Worm (Caenorhabditis elegans) whole organism, L1 larva: Measurements from ENCODE around the gene R02F11.10.
A peak's percentile ranks its signal among the peaks of the same experiment; 100 is the strongest.

ENCODE experiments used
- ceh-90 ChIP-seq: sonication (generic microtip); optimal IDR thresholded peaks from 2 replicates; lab custom pipeline; 2016; ENCODE audit warnings: missing genetic modification characterization, missing compliant biosample characterization
- efl-1 ChIP-seq, 4 experiments: fragments of 150-350 bp; optimal IDR thresholded peaks in 3 of 4; peaks in 1 of 4; 1 replicate in 1 of 4; 2 replicates in 3 of 4; lab custom pipeline; 2014; ENCODE audit warnings: missing biosample characterization in 2 of 4, missing genetic modification characterization in 2 of 4, missing genetic modification reagents in 2 of 4
- nhr-28 ChIP-seq: fragments of 150-350 bp; optimal IDR thresholded peaks from 2 replicates; lab custom pipeline; 2014; ENCODE audit warnings: missing biosample characterization, missing genetic modification characterization
- snpc-4 ChIP-seq: fragments of 150-350 bp; optimal IDR thresholded peaks from 2 replicates; lab custom pipeline; 2014; ENCODE audit warnings: missing biosample characterization, missing genetic modification characterization

R02F11.10 gene

ce11 chrV:4834277-4834676 is 45.4 kb downstream of the R02F11.10 start, which contains the start of gene C37H5.14:
TSS of gene C37H5.14 (minus strand) at chrV:4834377.
- TF ChIP-seq ceh-90 (tag; lab: Kevin White, UChicago) (no peak), snpc-4 (tag; lab: Kevin White, UChicago) (no peak), nhr-28 (tag; lab: Kevin White, UChicago) (no peak), efl-1 (optimal IDR thresholded peaks at IDR 0.05; lab: Kevin White, UChicago) (no peak), efl-1 (GFP tag; optimal IDR thresholded peaks at IDR 0.05 in 1 of 2; lab: Kevin White, UChicago) (peak in 1 of 2 experiments; percentile 47)
